Fruit fly (Drosophila melanogaster): ENCODE data around the gene CG32235.

dm6 chr3L:4853070-4853469, 7.2 kb downstream of the CG32235 start:
- TF ChIP-seq h (optimal IDR thresholded peaks at IDR 0.05) (no peak), insv (optimal IDR thresholded peaks at IDR 0.05) (no peak), Sin3A (optimal IDR thresholded peaks at IDR 0.05) (no peak), Myc (optimal IDR thresholded peaks at IDR 0.05) (no peak), ttk (optimal IDR thresholded peaks at IDR 0.05) (no peak), psq (optimal IDR thresholded peaks at IDR 0.05) (no peak)

Measured in Kc167 (cell line).